Worm (Caenorhabditis elegans): ENCODE measurements around the gene T28A11.20.

The T28A11.20 gene

ce11 chrV:3308169-3308568 lies 35.1 kb upstream of the T28A11.20 start, which contains the start of gene srbc-3:
Gene srbc-3 (plus strand): TSS chrV:3308469.
- TF ChIP-seq tbx-37 (GFP tag; conservative IDR thresholded peaks at IDR 0.05) = no peak

- TF ChIP-seq flt-1 (GFP tag; IDR thresholded peaks at IDR 0.05) = no peak
- TF ChIP-seq tra-4 (tag; optimal IDR thresholded peaks at IDR 0.05) = no peak
- TF ChIP-seq hnd-1 (tag; optimal IDR thresholded peaks at IDR 0.05) = no peak
- no peak for TF ChIP-seq tbx-37 (GFP tag; conservative IDR thresholded peaks at IDR 0.05)
- TF ChIP-seq ama-1 (optimal IDR thresholded peaks at IDR 0.05) = no peak
- no peak for TF ChIP-seq F13C5.2 (tag; optimal IDR thresholded peaks at IDR 0.05)
- TF ChIP-seq pes-1 (GFP tag; IDR thresholded peaks at IDR 0.05) = no peak
- TF ChIP-seq aly-1 (tag; optimal IDR thresholded peaks at IDR 0.05) = no peak
Observed at ce11 chrV:3301898-3302297, 28.8 kb upstream of the T28A11.20 start, which contains the start of gene srbc-1. Gene srbc-1 (minus strand): TSS chrV:3301998.

- no peak for TF ChIP-seq scrt-1 (GFP tag; IDR thresholded peaks at IDR 0.05)
- TF ChIP-seq tra-4 (tag; optimal IDR thresholded peaks at IDR 0.05) = no peak
- no peak for TF ChIP-seq pes-1 (GFP tag; IDR thresholded peaks at IDR 0.05)
- no peak for TF ChIP-seq hmg-4 (GFP tag; optimal IDR thresholded peaks at IDR 0.05)
- TF ChIP-seq ceh-36 (tag; optimal IDR thresholded peaks at IDR 0.05) = no peak
- no peak for TF ChIP-seq flt-1 (GFP tag; IDR thresholded peaks at IDR 0.05)
- TF ChIP-seq tbx-11 (GFP tag; IDR thresholded peaks at IDR 0.05) = no peak
- TF ChIP-seq ets-7 (tag; optimal IDR thresholded peaks at IDR 0.05) = no peak
Observed at ce11 chrV:3299437-3299836, 26.4 kb upstream of the T28A11.20 start.

- TF ChIP-seq tra-4 (tag; optimal IDR thresholded peaks at IDR 0.05) (no peak), flt-1 (GFP tag; IDR thresholded peaks at IDR 0.05) (no peak), tbx-11 (GFP tag; IDR thresholded peaks at IDR 0.05) (no peak), ets-7 (tag; optimal IDR thresholded peaks at IDR 0.05) (no peak), hmbx-1 (tag; optimal IDR thresholded peaks at IDR 0.05) (no peak), pes-1 (GFP tag; IDR thresholded peaks at IDR 0.05) (no peak), ama-1 (optimal IDR thresholded peaks at IDR 0.05) (no peak), ceh-36 (tag; optimal IDR thresholded peaks at IDR 0.05) (no peak), scrt-1 (GFP tag; IDR thresholded peaks at IDR 0.05) (no peak)
Observed at ce11 chrV:3297764-3298163, 24.7 kb upstream of the T28A11.20 start, which contains the start of gene srx-122. Gene srx-122 (minus strand): TSS chrV:3297864.

ce11 chrV:3295368-3295767 lies 22.3 kb upstream of the T28A11.20 start:
- TF ChIP-seq ceh-36 (tag; optimal IDR thresholded peaks at IDR 0.05) = no peak
- no peak for TF ChIP-seq ets-7 (tag; optimal IDR thresholded peaks at IDR 0.05)
- TF ChIP-seq tbx-11 (GFP tag; IDR thresholded peaks at IDR 0.05) = no peak
- TF ChIP-seq hmbx-1 (tag; optimal IDR thresholded peaks at IDR 0.05) = no peak
- TF ChIP-seq ceh-13 (GFP tag; optimal IDR thresholded peaks at IDR 0.05) = no peak
- TF ChIP-seq aly-1 (tag; optimal IDR thresholded peaks at IDR 0.05) = no peak
- TF ChIP-seq ama-1 (optimal IDR thresholded peaks at IDR 0.05) = no peak
- no peak for TF ChIP-seq tra-4 (tag; optimal IDR thresholded peaks at IDR 0.05)
- TF ChIP-seq pes-1 (GFP tag; IDR thresholded peaks at IDR 0.05) = no peak
- no peak for TF ChIP-seq F13C5.2 (tag; optimal IDR thresholded peaks at IDR 0.05)
- no peak for TF ChIP-seq tbx-37 (GFP tag; conservative IDR thresholded peaks at IDR 0.05)
- no peak for TF ChIP-seq hmg-4 (GFP tag; optimal IDR thresholded peaks at IDR 0.05)
- no peak for TF ChIP-seq B0310.2 (tag; optimal IDR thresholded peaks at IDR 0.05)
- no peak for TF ChIP-seq scrt-1 (GFP tag; IDR thresholded peaks at IDR 0.05)
- no peak for TF ChIP-seq flt-1 (GFP tag; IDR thresholded peaks at IDR 0.05)
- no peak for TF ChIP-seq hnd-1 (tag; optimal IDR thresholded peaks at IDR 0.05)
- TF ChIP-seq sea-1 (GFP tag; conservative IDR thresholded peaks at IDR 0.05) = no peak

ce11 chrV:3289267-3289666 lies 16.2 kb upstream of the T28A11.20 start, which contains the start of gene F35F10.6:
Gene F35F10.6 (minus strand): TSS chrV:3289367.
- TF ChIP-seq hmg-4 (GFP tag; optimal IDR thresholded peaks at IDR 0.05) (no peak), scrt-1 (GFP tag; IDR thresholded peaks at IDR 0.05) (no peak), F13C5.2 (tag; optimal IDR thresholded peaks at IDR 0.05) (no peak), tra-4 (tag; optimal IDR thresholded peaks at IDR 0.05) (no peak), flt-1 (GFP tag; IDR thresholded peaks at IDR 0.05) (no peak), B0310.2 (tag; optimal IDR thresholded peaks at IDR 0.05) (no peak), ceh-36 (tag; optimal IDR thresholded peaks at IDR 0.05) (no peak), pes-1 (GFP tag; IDR thresholded peaks at IDR 0.05) (no peak), tbx-11 (GFP tag; IDR thresholded peaks at IDR 0.05) (no peak), tbx-37 (GFP tag; conservative IDR thresholded peaks at IDR 0.05) (no peak), ama-1 (optimal IDR thresholded peaks at IDR 0.05) (no peak), ets-7 (tag; optimal IDR thresholded peaks at IDR 0.05) (no peak)

- no peak for TF ChIP-seq B0310.2 (tag; optimal IDR thresholded peaks at IDR 0.05)
- no peak for TF ChIP-seq tbx-11 (GFP tag; IDR thresholded peaks at IDR 0.05)
- no peak for TF ChIP-seq hnd-1 (tag; optimal IDR thresholded peaks at IDR 0.05)
- no peak for TF ChIP-seq flt-1 (GFP tag; IDR thresholded peaks at IDR 0.05)
- TF ChIP-seq hmbx-1 (tag; optimal IDR thresholded peaks at IDR 0.05) = no peak
- no peak for TF ChIP-seq sea-1 (GFP tag; conservative IDR thresholded peaks at IDR 0.05)
- no peak for TF ChIP-seq F13C5.2 (tag; optimal IDR thresholded peaks at IDR 0.05)
- TF ChIP-seq hmg-4 (GFP tag; optimal IDR thresholded peaks at IDR 0.05) = no peak
- no peak for TF ChIP-seq ceh-13 (GFP tag; optimal IDR thresholded peaks at IDR 0.05)
- no peak for TF ChIP-seq ceh-36 (tag; optimal IDR thresholded peaks at IDR 0.05)
- no peak for TF ChIP-seq ama-1 (optimal IDR thresholded peaks at IDR 0.05)
Observed at ce11 chrV:3288134-3288533, 15.1 kb upstream of the T28A11.20 start.

- TF ChIP-seq F13C5.2 (tag; optimal IDR thresholded peaks at IDR 0.05) = no peak
- no peak for TF ChIP-seq B0310.2 (tag; optimal IDR thresholded peaks at IDR 0.05)
Observed at ce11 chrV:3287330-3287729, 14.3 kb upstream of the T28A11.20 start, which contains the start of gene F35F10.7. Gene F35F10.7 (minus strand): TSS chrV:3287430.

ce11 chrV:3284629-3285028 lies 11.6 kb upstream of the T28A11.20 start, which contains the start of gene F35F10.5:
Gene F35F10.5 (plus strand): TSS chrV:3284929.
- TF ChIP-seq pes-1 (GFP tag; IDR thresholded peaks at IDR 0.05) (no peak), scrt-1 (GFP tag; IDR thresholded peaks at IDR 0.05) (no peak), ets-7 (tag; optimal IDR thresholded peaks at IDR 0.05) (no peak), tbx-37 (GFP tag; conservative IDR thresholded peaks at IDR 0.05) (no peak), tra-4 (tag; optimal IDR thresholded peaks at IDR 0.05) (no peak), B0310.2 (tag; optimal IDR thresholded peaks at IDR 0.05) (no peak), ceh-36 (tag; optimal IDR thresholded peaks at IDR 0.05) (no peak), hmbx-1 (tag; optimal IDR thresholded peaks at IDR 0.05) (no peak), ama-1 (optimal IDR thresholded peaks at IDR 0.05) (no peak), hmg-4 (GFP tag; optimal IDR thresholded peaks at IDR 0.05) (no peak), tbx-11 (GFP tag; IDR thresholded peaks at IDR 0.05) (no peak), hnd-1 (tag; optimal IDR thresholded peaks at IDR 0.05) (no peak), ceh-13 (GFP tag; optimal IDR thresholded peaks at IDR 0.05) (no peak)

Data from whole organism, early embryonic.